Worm (Caenorhabditis elegans): ENCODE data around the gene F28H6.7.
A peak's percentile ranks its signal among the peaks of the same experiment; 100 is the strongest.

F28H6.7 gene

ce11 chrX:14098618-14099118 is 17.2 kb upstream of the F28H6.7 start, which contains the start of gene F16B12.4:
Gene F16B12.4, minus strand, starts transcription at chrX:14098668.
- no peak for TF ChIP-seq nfya-2 (GFP tag; IDR thresholded peaks at IDR 0.05)
- no peak for TF ChIP-seq akir-1 (GFP tag; optimal IDR thresholded peaks at IDR 0.05)
- TF ChIP-seq ceh-58 (GFP tag; IDR thresholded peaks at IDR 0.05), result no peak
- no peak for TF ChIP-seq snpc-3.4 (tag; optimal IDR thresholded peaks at IDR 0.05)
- TF ChIP-seq egl-44 (GFP tag; IDR thresholded peaks at IDR 0.05), result no peak
- no peak for TF ChIP-seq F33H1.4 (GFP tag; IDR thresholded peaks at IDR 0.05)
- TF ChIP-seq hmg-1.2 (GFP tag; IDR thresholded peaks at IDR 0.05), result peak; percentile 81; the same call in 1 of the 2 replicates
- peak; percentile 67 for TF ChIP-seq cebp-1 (GFP tag; IDR thresholded peaks at IDR 0.05)
- TF ChIP-seq cebp-1 (tag; optimal IDR thresholded peaks at IDR 0.05), result peak; percentile 80
- TF ChIP-seq pbrm-1 (GFP tag; IDR thresholded peaks at IDR 0.05), result no peak
- no peak for TF ChIP-seq chd-7 (tag; optimal IDR thresholded peaks at IDR 0.05)
- no peak for TF ChIP-seq zfh-2 (GFP tag; conservative IDR thresholded peaks at IDR 0.05)
- TF ChIP-seq Y53F4B.3 (GFP tag; IDR thresholded peaks at IDR 0.05), result no peak
- TF ChIP-seq hsf-1 (GFP tag; IDR thresholded peaks at IDR 0.05), result no peak

ce11 chrX:14101986-14102385 is 13.9 kb upstream of the F28H6.7 start, which contains the start of gene F16B12.6:
Gene F16B12.6, plus strand, starts transcription at chrX:14102316.
- TF ChIP-seq efl-1 (GFP tag; optimal IDR thresholded peaks at IDR 0.05) (peak; percentile 61), madf-6 (GFP tag; IDR thresholded peaks at IDR 0.05) (peak; percentile 43; the same call in 1 of the 2 replicates), ztf-18 (tag; optimal IDR thresholded peaks at IDR 0.05) (peak; percentile 37), nhr-80 (tag; optimal IDR thresholded peaks at IDR 0.05) (peak; percentile 60), hlh-12 (tag; optimal IDR thresholded peaks at IDR 0.05) (no peak), snpc-4 (GFP tag; optimal IDR thresholded peaks at IDR 0.05) (no peak), snpc-4 (tag; optimal IDR thresholded peaks at IDR 0.05) (peak in 3 of 4 experiments; percentile 16 to 49 (median 17)), zfh-2 (GFP tag; conservative IDR thresholded peaks at IDR 0.05) (0 out of 2 replicates have a peak, but pooled peaks have one; percentile 39), snpc-1.1 (tag; optimal IDR thresholded peaks at IDR 0.05; ENCODE audit: insufficient read depth) (no peak), ets-4 (GFP tag; optimal IDR thresholded peaks at IDR 0.05) (no peak), madf-10 (tag; optimal IDR thresholded peaks at IDR 0.05) (peak; percentile 31), mcd-1 (GFP tag; IDR thresholded peaks at IDR 0.05) (peak; percentile 90), attf-5 (GFP tag; optimal IDR thresholded peaks at IDR 0.05) (peak; percentile 92), pbrm-1 (GFP tag; IDR thresholded peaks at IDR 0.05) (peak; percentile 56; the same call in 1 of the 2 replicates), F22D6.2 (tag; optimal IDR thresholded peaks at IDR 0.05) (no peak), chd-7 (tag; optimal IDR thresholded peaks at IDR 0.05) (no peak), F10E7.11 (tag; optimal IDR thresholded peaks at IDR 0.05) (no peak), repo-1 (tag; optimal IDR thresholded peaks at IDR 0.05) (peak; percentile 17), dox-1 (GFP tag; IDR thresholded peaks at IDR 0.05) (peak; percentile 75), hmg-1.2 (GFP tag; IDR thresholded peaks at IDR 0.05) (peak; percentile 91), K12H6.12 (tag; optimal IDR thresholded peaks at IDR 0.05) (peak; percentile 71), lin-54 (GFP tag; optimal IDR thresholded peaks at IDR 0.05) (peak; percentile 28), egl-18 (GFP tag; IDR thresholded peaks at IDR 0.05) (0 out of 2 replicates have a peak, but pooled peaks have one; percentile 67), ceh-40 (GFP tag; IDR thresholded peaks at IDR 0.05) (no peak), T26A5.8 (tag; optimal IDR thresholded peaks at IDR 0.05) (no peak), Y53F4B.3 (GFP tag; IDR thresholded peaks at IDR 0.05) (no peak), bed-2 (GFP tag; IDR thresholded peaks at IDR 0.05) (no peak), let-607 (tag; optimal IDR thresholded peaks at IDR 0.05) (peak in 1 of 2 experiments; percentile 5), ztf-26 (tag; optimal IDR thresholded peaks at IDR 0.05) (peak; percentile 16), lin-35 (GFP tag; optimal IDR thresholded peaks at IDR 0.05) (peak in 1 of 3 experiments; percentile 39), dpl-1 (GFP tag; optimal IDR thresholded peaks at IDR 0.05) (peak; percentile 43), lin-40 (tag; optimal IDR thresholded peaks at IDR 0.05) (peak; percentile 64), Y56A3A.18 (GFP tag; IDR thresholded peaks at IDR 0.05) (0 out of 2 replicates have a peak, but pooled peaks have one; percentile 32), ceh-91 (GFP tag; IDR thresholded peaks at IDR 0.05) (no peak), egrh-3 (GFP tag; IDR thresholded peaks at IDR 0.05) (peak; percentile 29; the same call in 1 of the 2 replicates), rcor-1 (GFP tag; IDR thresholded peaks at IDR 0.05) (peak; percentile 42; the same call in 1 of the 2 replicates), ceh-27 (GFP tag; optimal IDR thresholded peaks at IDR 0.05) (peak; percentile 71)
